Worm (Caenorhabditis elegans) whole organism, young adult: ENCODE results near the gene clec-70.

ENCODE experiments used
- B0019.2 ChIP-seq: fragments of 200-800 bp; sonication (Bioruptor generic); conservative IDR thresholded peaks from 2 replicates; pipeline ENCODE4 v1.3.6; 2022; ENCODE audit warnings: missing genetic modification reagents, missing genetic modification characterization, missing compliant biosample characterization
- F49E8.2 ChIP-seq: sonication (generic microtip); optimal IDR thresholded peaks from 3 replicates; lab custom pipeline; 2017; ENCODE audit warnings: missing genetic modification characterization, mild to moderate bottlenecking, missing compliant biosample characterization, antibody characterized with exemption, moderate library complexity; ENCODE audit not compliant: insufficient read depth
- aptf-2 ChIP-seq: fragments of 200-800 bp; sonication (Bioruptor generic); conservative IDR thresholded peaks from 2 replicates; pipeline ENCODE4 v1.3.6; 2022; ENCODE audit warnings: missing genetic modification reagents, missing genetic modification characterization, missing compliant biosample characterization
- hlh-26 ChIP-seq: fragments of 200-800 bp; sonication (Bioruptor generic); conservative IDR thresholded peaks from 2 replicates; pipeline ENCODE4 v1.3.6; 2022; ENCODE audit warnings: missing genetic modification reagents, missing genetic modification characterization, missing compliant biosample characterization
- lin-54 ChIP-seq: fragments of 200-800 bp; sonication (Bioruptor generic); optimal IDR thresholded peaks from 2 replicates; lab custom pipeline; 2018; ENCODE audit warnings: mild to moderate bottlenecking, missing genetic modification characterization, missing compliant biosample characterization
- pha-4 ChIP-seq: fragments of 150-350 bp; sonication (generic microtip); optimal IDR thresholded peaks from 2 replicates; lab custom pipeline; 2014; ENCODE audit warnings: missing biosample characterization, missing genetic modification reagents, missing genetic modification characterization
- tbp1 ChIP-seq: fragments of 200-800 bp; sonication (Bioruptor generic); optimal IDR thresholded peaks from 2 replicates; lab custom pipeline; 2018; ENCODE audit warnings: mild to moderate bottlenecking, missing genetic modification characterization, missing compliant biosample characterization
- tbx-9 ChIP-seq: sonication (generic microtip); optimal IDR thresholded peaks from 2 replicates; lab custom pipeline; 2016; ENCODE audit warnings: borderline replicate concordance, missing genetic modification characterization, inconsistent platforms, missing compliant biosample characterization
- unc-130 ChIP-seq: sonication (generic microtip); optimal IDR thresholded peaks from 2 replicates; lab custom pipeline; 2016; ENCODE audit warnings: missing genetic modification reagents, missing genetic modification characterization, missing compliant biosample characterization
- unc-62 ChIP-seq: fragments of 150-350 bp; optimal IDR thresholded peaks from 2 replicates; lab custom pipeline; 2014; ENCODE audit warnings: missing biosample characterization, missing genetic modification reagents, missing genetic modification characterization

ce11 chrIV:3973049-3973448, 40.5 kb downstream of the clec-70 start, which contains the start of gene clec-79:
- no peak for TF ChIP-seq pha-4 (tag; lab: Kevin White, UChicago)
- TF ChIP-seq tbp1: no peak
- no peak for TF ChIP-seq unc-62 (GFP tag; lab: Kevin White, UChicago)
- TF ChIP-seq tbx-9 (tag; lab: Kevin White, UChicago): no peak
- no peak for TF ChIP-seq unc-130 (GFP tag; lab: Kevin White, UChicago)
- TF ChIP-seq F49E8.2 (tag; lab: Kevin White, UChicago): no peak
- TF ChIP-seq B0019.2 (GFP tag; lab: Robert Waterston, UW): no peak
- no peak for TF ChIP-seq lin-54 (GFP tag; lab: Kevin White, UChicago)
- no peak for TF ChIP-seq aptf-2
- TF ChIP-seq hlh-26 (GFP tag; lab: Robert Waterston, UW): no peak
